Fruit fly (Drosophila melanogaster) whole organism, embryonic: Measurements from ENCODE around the gene dj-1beta.

ENCODE experiments used
- Antp ChIP-seq: fragments of 200-800 bp; sonication (Bioruptor generic); optimal IDR thresholded peaks from 3 replicates; lab custom pipeline; 2016; ENCODE audit warnings: missing biosample characterization, missing genetic modification characterization
- Atf-2 ChIP-seq: fragments of 200-800 bp; sonication (Bioruptor generic); optimal IDR thresholded peaks from 2 replicates; lab custom pipeline; 2016; ENCODE audit warnings: missing biosample characterization, missing genetic modification characterization
- BEAF-32 ChIP-seq: fragments of 200-800 bp; sonication (Bioruptor generic); optimal IDR thresholded peaks from 3 replicates; lab custom pipeline; 2017; ENCODE audit warnings: missing biosample characterization, missing genetic modification characterization, mild to moderate bottlenecking, moderate library complexity, missing genetic modification reagents
- CG10147 ChIP-seq: fragments of 200-800 bp; sonication (Bioruptor generic); optimal IDR thresholded peaks from 2 replicates; lab custom pipeline; 2019; ENCODE audit warnings: missing biosample characterization, mild to moderate bottlenecking, missing genetic modification characterization, moderate library complexity
- CG10462 ChIP-seq: fragments of 200-800 bp; sonication (Bioruptor generic); optimal IDR thresholded peaks from 2 replicates; lab custom pipeline; 2016; ENCODE audit warnings: missing biosample characterization, missing genetic modification characterization
- CG11093 ChIP-seq: fragments of 200-800 bp; sonication (Bioruptor generic); IDR thresholded peaks from 3 replicates; pipeline ENCODE4 v1.3.6; 2022; ENCODE audit warnings: missing biosample characterization, missing genetic modification characterization
- CG13424 ChIP-seq: fragments of 200-800 bp; sonication (Bioruptor generic); optimal IDR thresholded peaks from 2 replicates; lab custom pipeline; 2019; ENCODE audit warnings: missing biosample characterization, mild to moderate bottlenecking, missing genetic modification characterization, moderate library complexity
- CG14050 ChIP-seq: fragments of 200-800 bp; sonication (Bioruptor generic); IDR thresholded peaks from 3 replicates; pipeline ENCODE4 v1.3.6; 2022; ENCODE audit warnings: missing biosample characterization, missing genetic modification characterization
- CG14667 ChIP-seq: fragments of 200-800 bp; sonication (Bioruptor generic); IDR thresholded peaks from 2 replicates; pipeline ENCODE4 v1.3.6; 2022; ENCODE audit warnings: missing biosample characterization, missing genetic modification characterization
- CG14710 ChIP-seq: fragments of 200-800 bp; sonication (Bioruptor generic); optimal IDR thresholded peaks from 3 replicates; lab custom pipeline; 2019; ENCODE audit warnings: missing biosample characterization, mild to moderate bottlenecking, missing genetic modification characterization, moderate library complexity
- CG16815 ChIP-seq: fragments of 200-800 bp; sonication (Bioruptor generic); optimal IDR thresholded peaks from 3 replicates; lab custom pipeline; 2017; ENCODE audit warnings: missing biosample characterization, mild to moderate bottlenecking, missing genetic modification characterization
- CG17361 ChIP-seq: fragments of 200-800 bp; sonication (Bioruptor generic); IDR thresholded peaks from 3 replicates; pipeline ENCODE4 v1.3.6; 2022; ENCODE audit warnings: missing biosample characterization, missing genetic modification characterization
- CG17829 ChIP-seq: fragments of 200-800 bp; optimal IDR thresholded peaks from 2 replicates; lab custom pipeline; 2019; ENCODE audit warnings: missing biosample characterization, mild to moderate bottlenecking, missing genetic modification characterization, moderate library complexity
- CG1832 ChIP-seq: fragments of 200-800 bp; sonication (Bioruptor generic); optimal IDR thresholded peaks from 2 replicates; lab custom pipeline; 2017; ENCODE audit warnings: missing biosample characterization, mild to moderate bottlenecking, missing genetic modification characterization, inconsistent platforms
- CG2120 ChIP-seq: fragments of 200-800 bp; sonication (Bioruptor generic); optimal IDR thresholded peaks from 3 replicates; lab custom pipeline; 2016; ENCODE audit warnings: missing biosample characterization, missing genetic modification characterization
- CG2199 ChIP-seq: fragments of 200-800 bp; sonication (Bioruptor generic); IDR thresholded peaks from 3 replicates; pipeline ENCODE4 v1.3.6; 2022; ENCODE audit warnings: missing biosample characterization, missing genetic modification characterization
- CG2678 ChIP-seq: fragments of 200-800 bp; sonication (Bioruptor generic); optimal IDR thresholded peaks from 3 replicates; lab custom pipeline; 2019; ENCODE audit warnings: missing biosample characterization, mild to moderate bottlenecking, missing genetic modification characterization, moderate library complexity
- CG3407 ChIP-seq: fragments of 200-800 bp; sonication (Bioruptor generic); optimal IDR thresholded peaks from 2 replicates; lab custom pipeline; 2018; ENCODE audit warnings: missing biosample characterization, mild to moderate bottlenecking, missing genetic modification characterization
- CG4328 ChIP-seq: fragments of 200-800 bp; sonication (Bioruptor generic); optimal IDR thresholded peaks from 3 replicates; lab custom pipeline; 2017; ENCODE audit warnings: missing biosample characterization, missing genetic modification reagents, missing genetic modification characterization
- CG5180 ChIP-seq: fragments of 200-800 bp; sonication (Bioruptor generic); optimal IDR thresholded peaks from 3 replicates; lab custom pipeline; 2017; ENCODE audit warnings: missing biosample characterization, missing genetic modification characterization, mild to moderate bottlenecking, moderate library complexity, missing genetic modification reagents
- CG6254 ChIP-seq: fragments of 200-800 bp; sonication (Bioruptor generic); optimal IDR thresholded peaks from 3 replicates; lab custom pipeline; 2017; ENCODE audit warnings: mild to moderate bottlenecking, missing biosample characterization, missing genetic modification reagents, missing genetic modification characterization
- CG6272 ChIP-seq: fragments of 200-800 bp; sonication (Bioruptor generic); IDR thresholded peaks from 2 replicates; pipeline ENCODE4 v1.3.6; 2022; ENCODE audit warnings: missing biosample characterization, missing genetic modification characterization
- CG6854 ChIP-seq: fragments of 200-800 bp; sonication (Bioruptor generic); optimal IDR thresholded peaks from 3 replicates; lab custom pipeline; 2017; ENCODE audit warnings: missing biosample characterization, mild to moderate bottlenecking, missing genetic modification characterization
- CG8359 ChIP-seq: fragments of 200-800 bp; sonication (Bioruptor generic); optimal IDR thresholded peaks from 2 replicates; lab custom pipeline; 2017; ENCODE audit warnings: missing biosample characterization, mild to moderate bottlenecking, missing genetic modification characterization, borderline replicate concordance
- ERR ChIP-seq: fragments of 200-800 bp; sonication (Bioruptor generic); optimal IDR thresholded peaks from 2 replicates; lab custom pipeline; 2016; ENCODE audit warnings: missing biosample characterization, missing genetic modification characterization
- Ets97D ChIP-seq: fragments of 200-800 bp; sonication (Bioruptor generic); optimal IDR thresholded peaks from 3 replicates; lab custom pipeline; 2016; ENCODE audit warnings: missing biosample characterization, missing genetic modification characterization
- Gug ChIP-seq: fragments of 200-800 bp; sonication (Bioruptor generic); IDR thresholded peaks from 4 replicates; pipeline ENCODE4 v1.3.6; 2022; ENCODE audit warnings: missing biosample characterization, missing genetic modification characterization
- Kr ChIP-seq: fragments of 200-800 bp; sonication (Bioruptor generic); optimal IDR thresholded peaks from 2 replicates; lab custom pipeline; 2017; ENCODE audit warnings: missing biosample characterization, mild to moderate bottlenecking, missing genetic modification characterization
- Meics ChIP-seq: fragments of 200-800 bp; sonication (Bioruptor generic); optimal IDR thresholded peaks from 2 replicates; lab custom pipeline; 2017; ENCODE audit warnings: missing biosample characterization, mild to moderate bottlenecking, missing genetic modification characterization
- Myb ChIP-seq: fragments of 200-800 bp; sonication (Bioruptor generic); optimal IDR thresholded peaks from 2 replicates; lab custom pipeline; 2016; ENCODE audit warnings: missing biosample characterization, missing genetic modification characterization
- Tbp ChIP-seq: fragments of >200 bp; optimal IDR thresholded peaks from 2 replicates; lab custom pipeline; 2018; ENCODE audit warnings: missing biosample characterization, missing genetic modification characterization
- Xrp1 ChIP-seq: fragments of 200-800 bp; sonication (Bioruptor generic); IDR thresholded peaks from 2 replicates; pipeline ENCODE4 v1.3.6; 2022; ENCODE audit warnings: missing biosample characterization, missing genetic modification characterization
- YL-1 ChIP-seq: fragments of 200-800 bp; sonication (Bioruptor generic); optimal IDR thresholded peaks from 3 replicates; lab custom pipeline; 2017; ENCODE audit warnings: missing biosample characterization, mild to moderate bottlenecking, missing genetic modification characterization
- ap ChIP-seq: fragments of 200-800 bp; sonication (Bioruptor generic); IDR thresholded peaks from 2 replicates; pipeline ENCODE4 v1.3.6; 2022; ENCODE audit warnings: missing biosample characterization, missing genetic modification characterization
- chm ChIP-seq: fragments of 200-800 bp; sonication (Bioruptor generic); IDR thresholded peaks from 2 replicates; pipeline ENCODE4 v1.3.6; 2022; ENCODE audit warnings: missing biosample characterization, missing genetic modification characterization
- danr ChIP-seq: fragments of 200-800 bp; sonication (Bioruptor generic); IDR thresholded peaks from 2 replicates; pipeline ENCODE4 v1.3.6; 2022; ENCODE audit warnings: missing biosample characterization, missing genetic modification characterization
- emc ChIP-seq: fragments of 200-800 bp; sonication (Bioruptor generic); optimal IDR thresholded peaks from 2 replicates; lab custom pipeline; 2016; ENCODE audit warnings: missing biosample characterization, missing genetic modification characterization
- fd3F ChIP-seq: fragments of 200-800 bp; sonication (Bioruptor generic); optimal IDR thresholded peaks from 2 replicates; lab custom pipeline; 2018; ENCODE audit warnings: missing biosample characterization, mild to moderate bottlenecking, missing genetic modification characterization, moderate library complexity
- gfzf ChIP-seq: fragments of 200-800 bp; sonication (Bioruptor generic); optimal IDR thresholded peaks from 2 replicates; lab custom pipeline; 2016; ENCODE audit warnings: missing biosample characterization, mild to moderate bottlenecking, missing genetic modification characterization, moderate library complexity
- insv ChIP-seq, 2 experiments: fragments of 200-800 bp; sonication (Bioruptor generic); optimal IDR thresholded peaks; 3 replicates each; lab custom pipeline; 2016 to 2018; ENCODE audit warnings: missing biosample characterization in 2 of 2, missing genetic modification characterization in 2 of 2
- jigr1 ChIP-seq: fragments of 200-800 bp; sonication (Bioruptor generic); IDR thresholded peaks from 3 replicates; pipeline ENCODE4 v1.3.6; 2022; ENCODE audit warnings: missing biosample characterization, missing genetic modification characterization
- onecut ChIP-seq: fragments of 200-800 bp; sonication (Bioruptor generic); IDR thresholded peaks from 2 replicates; pipeline ENCODE4 v1.3.6; 2022; ENCODE audit warnings: missing biosample characterization, missing genetic modification characterization
- phol ChIP-seq: fragments of 200-800 bp; sonication (Bioruptor generic); optimal IDR thresholded peaks from 3 replicates; lab custom pipeline; 2018; ENCODE audit warnings: missing biosample characterization, mild to moderate bottlenecking, missing genetic modification characterization, moderate library complexity
- pnt ChIP-seq: fragments of 200-800 bp; sonication (Bioruptor generic); optimal IDR thresholded peaks from 3 replicates; lab custom pipeline; 2016; ENCODE audit warnings: missing biosample characterization, missing genetic modification characterization
- sc ChIP-seq, 3 experiments: fragments of >200 bp in 2 of 3; fragments of 200-800 bp in 1 of 3; sonication (Bioruptor generic) in 1 of 3; optimal IDR thresholded peaks; 2 replicates in 2 of 3; 3 replicates in 1 of 3; lab custom pipeline; 2017; ENCODE audit warnings: mild to moderate bottlenecking in 1 of 3, missing biosample characterization in 1 of 3, missing genetic modification characterization in 1 of 3, missing genetic modification reagents in 1 of 3
- sqz ChIP-seq: fragments of 200-800 bp; sonication (Bioruptor generic); optimal IDR thresholded peaks from 3 replicates; lab custom pipeline; 2018; ENCODE audit warnings: missing biosample characterization, mild to moderate bottlenecking, missing genetic modification characterization
- tap ChIP-seq: fragments of 200-800 bp; optimal IDR thresholded peaks from 3 replicates; lab custom pipeline; 2019; ENCODE audit warnings: missing biosample characterization, mild to moderate bottlenecking, missing genetic modification characterization, moderate library complexity
- wek ChIP-seq: fragments of 200-800 bp; sonication (Bioruptor generic); optimal IDR thresholded peaks from 3 replicates; lab custom pipeline; 2018; ENCODE audit warnings: missing biosample characterization, mild to moderate bottlenecking, missing genetic modification characterization, moderate library complexity

The dj-1beta gene

DNA sequence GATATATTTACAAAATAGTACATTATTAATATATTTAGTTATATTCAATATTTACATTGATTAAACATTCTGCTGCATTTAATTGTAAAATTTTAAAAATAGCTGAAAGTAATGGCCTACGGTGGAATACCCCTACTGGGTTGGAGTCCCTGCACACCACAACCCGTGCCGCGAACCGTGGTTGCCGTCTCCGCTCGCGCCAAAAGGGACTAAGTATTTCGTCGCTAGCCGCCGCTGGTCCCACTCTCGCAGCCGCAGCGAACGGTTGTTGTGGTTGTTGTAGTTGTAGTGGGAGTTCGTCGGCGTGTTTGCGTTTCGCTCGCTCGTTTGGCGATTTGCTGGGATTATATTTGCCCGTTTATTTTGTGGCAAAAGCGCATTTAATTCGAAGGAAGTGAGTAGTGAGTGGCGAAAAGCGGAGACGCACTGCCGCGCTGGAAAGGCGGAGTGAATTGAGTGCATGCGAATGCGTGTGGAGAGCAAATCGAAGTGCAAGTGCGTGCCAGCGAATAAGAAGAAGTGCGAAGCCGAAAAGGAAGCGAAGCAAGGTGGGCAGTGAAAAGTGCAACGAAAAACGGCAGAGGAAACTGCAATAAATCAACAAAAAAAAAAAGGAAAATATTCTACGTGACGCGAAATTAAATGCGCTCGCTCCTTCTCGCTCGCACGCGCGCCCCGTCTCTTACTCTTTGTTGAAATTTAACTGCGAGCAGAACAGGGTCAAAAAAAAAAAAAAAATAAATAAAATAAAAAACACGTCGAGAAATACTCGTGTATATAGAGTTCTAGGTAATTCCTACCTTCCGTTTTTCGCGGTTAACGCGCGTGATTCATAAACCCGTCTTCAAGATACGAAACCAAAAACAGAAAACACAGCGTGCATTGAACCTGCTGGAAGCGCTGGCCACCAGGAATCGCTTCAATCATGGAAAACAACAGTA lies 1.7 kb downstream of the dj-1beta start, which contains the start of gene cindr (continued):
- peak; percentile 100 for TF ChIP-seq wek
- peak; percentile 61 for TF ChIP-seq BEAF-32 (GFP tag; lab: Kevin White, UChicago)
- no peak for TF ChIP-seq CG14667 (GFP tag; lab: Robert Waterston, UW)
- TF ChIP-seq CG10147 (GFP tag; lab: Kevin White, UChicago), result no peak
- peak; percentile 70 for TF ChIP-seq Myb (GFP tag; lab: Kevin White, UChicago)
- peak; percentile 15 for TF ChIP-seq tap (tag; lab: Kevin White, UChicago)
- peak; percentile 48 for TF ChIP-seq CG2678 (tag; lab: Kevin White, UChicago)
- peak; percentile 30 for TF ChIP-seq CG16815
- no peak for TF ChIP-seq Tbp (GFP tag; lab: Kevin White, UChicago)
- TF ChIP-seq CG6854 (GFP tag; lab: Kevin White, UChicago), result peak; percentile 8
- peak; percentile 62 for TF ChIP-seq CG13424 (tag; lab: Kevin White, UChicago)
- peak in 1 of 2 experiments; percentile 65 for TF ChIP-seq insv (GFP tag; optimal IDR thresholded peaks at IDR 0.05; lab: Kevin White, UChicago)
- peak; percentile 46; the same call in 1 of the 2 replicates for TF ChIP-seq Xrp1 (GFP tag; lab: Robert Waterston, UW)
- peak; percentile 41; the same call in 1 of the 3 replicates for TF ChIP-seq CG17361
- TF ChIP-seq CG17829 (tag; lab: Kevin White, UChicago), result peak; percentile 54
- no peak for TF ChIP-seq CG8359
- no peak for TF ChIP-seq Atf-2 (GFP tag; lab: Kevin White, UChicago)
- peak; percentile 81 for TF ChIP-seq sqz (GFP tag; lab: Kevin White, UChicago)
- TF ChIP-seq fd3F (GFP tag; lab: Kevin White, UChicago), result no peak
- TF ChIP-seq YL-1 (GFP tag; lab: Kevin White, UChicago), result peak; percentile 52
- TF ChIP-seq phol (tag; lab: Kevin White, UChicago), result peak; percentile 86
- peak; percentile 99 for TF ChIP-seq gfzf (GFP tag; lab: Kevin White, UChicago)
- peak; percentile 42; the same call in 1 of the 2 replicates for TF ChIP-seq CG6272 (GFP tag; lab: Robert Waterston, UW)
- no peak for TF ChIP-seq ap (GFP tag; lab: Robert Waterston, UW)
- TF ChIP-seq Meics (GFP tag; lab: Kevin White, UChicago), result peak; percentile 40
- TF ChIP-seq emc, result peak; percentile 24
- peak; percentile 92 for TF ChIP-seq chm (GFP tag; lab: Robert Waterston, UW)
- TF ChIP-seq CG2120 (GFP tag; lab: Kevin White, UChicago), result peak; percentile 73
- TF ChIP-seq Antp (GFP tag; lab: Kevin White, UChicago), result peak; percentile 13
- no peak for TF ChIP-seq CG3407 (GFP tag; lab: Kevin White, UChicago)
- no peak for TF ChIP-seq CG4328
- peak; percentile 27; the same call in 1 of the 2 replicates for TF ChIP-seq onecut (GFP tag; lab: Robert Waterston, UW)
- no peak for TF ChIP-seq sc (optimal IDR thresholded peaks at IDR 0.05; lab: Kevin White, UChicago)
- TF ChIP-seq sc (GFP tag; optimal IDR thresholded peaks at IDR 0.05; lab: Kevin White, UChicago), result no peak
- peak; percentile 37 for TF ChIP-seq ERR (GFP tag; lab: Kevin White, UChicago)
- TF ChIP-seq CG11093 (GFP tag; lab: Robert Waterston, UW), result no peak
- TF ChIP-seq CG2199, result 0 out of 3 replicates have a peak, but pooled peaks have one; percentile 62
- no peak for TF ChIP-seq Kr (GFP tag; lab: Kevin White, UChicago)
- TF ChIP-seq Gug (GFP tag; lab: Robert Waterston, UW), result peak; percentile 40; the same call in 1 of the 4 replicates
- peak; percentile 19 for TF ChIP-seq pnt (GFP tag; lab: Kevin White, UChicago)
- no peak for TF ChIP-seq jigr1 (GFP tag; lab: Robert Waterston, UW)
- no peak for TF ChIP-seq CG5180
- no peak for TF ChIP-seq CG6254 (GFP tag; lab: Kevin White, UChicago)
- TF ChIP-seq Ets97D, result peak; percentile 81
- TF ChIP-seq CG14710 (tag; lab: Kevin White, UChicago), result peak; percentile 70
- peak; percentile 33 for TF ChIP-seq CG1832 (GFP tag; lab: Kevin White, UChicago)
- no peak for TF ChIP-seq CG10462 (GFP tag; lab: Kevin White, UChicago)
- no peak for TF ChIP-seq danr (GFP tag; lab: Robert Waterston, UW)
- TF ChIP-seq CG14050 (GFP tag; lab: Robert Waterston, UW), result no peak
